Worm (Caenorhabditis elegans): Measurements from ENCODE around the gene Y56A3A.30.

Gene Y56A3A.30

ce11 chrIII:11951111-11951510, 27.8 kb downstream of the Y56A3A.30 start:
- TF ChIP-seq syd-9 (tag; optimal IDR thresholded peaks at IDR 0.05): no peak
- no peak for TF ChIP-seq fkh-10 (GFP tag; optimal IDR thresholded peaks at IDR 0.05)
- TF ChIP-seq ceh-6 (GFP tag; optimal IDR thresholded peaks at IDR 0.05): no peak
- TF ChIP-seq ceh-9 (tag; optimal IDR thresholded peaks at IDR 0.05): no peak
- no peak for TF ChIP-seq tbx-2 (tag; optimal IDR thresholded peaks at IDR 0.05)
- TF ChIP-seq npax-4 (tag; optimal IDR thresholded peaks at IDR 0.05): no peak
- no peak for TF ChIP-seq nhr-11 (tag; optimal IDR thresholded peaks at IDR 0.05)
- TF ChIP-seq mec-3 (tag; optimal IDR thresholded peaks at IDR 0.05; ENCODE audit: borderline replicate concordance): no peak
- TF ChIP-seq unc-42 (tag; optimal IDR thresholded peaks at IDR 0.05): no peak
- TF ChIP-seq T23F11.4 (GFP tag; optimal IDR thresholded peaks at IDR 0.05): no peak
- TF ChIP-seq ceh-18 (tag; optimal IDR thresholded peaks at IDR 0.05): no peak

- no peak for TF ChIP-seq sox-4 (tag; optimal IDR thresholded peaks at IDR 0.05)
- no peak for TF ChIP-seq ceh-14 (tag; optimal IDR thresholded peaks at IDR 0.05)
- no peak for TF ChIP-seq fax-1 (tag; optimal IDR thresholded peaks at IDR 0.05)
- TF ChIP-seq unc-55 (GFP tag; optimal IDR thresholded peaks at IDR 0.05): no peak
- no peak for TF ChIP-seq dve-1 (tag; optimal IDR thresholded peaks at IDR 0.05)
- no peak for TF ChIP-seq ceh-34 (tag; optimal IDR thresholded peaks at IDR 0.05)
- no peak for TF ChIP-seq ceh-45 (GFP tag; IDR thresholded peaks at IDR 0.05)
- no peak for TF ChIP-seq tbx-2 (tag; optimal IDR thresholded peaks at IDR 0.05)
- no peak for TF ChIP-seq unc-86 (tag; optimal IDR thresholded peaks at IDR 0.05)
- TF ChIP-seq F13H6.1 (tag; optimal IDR thresholded peaks at IDR 0.05): no peak
- TF ChIP-seq ceh-9 (tag; optimal IDR thresholded peaks at IDR 0.05): no peak
- TF ChIP-seq pqm-1 (tag; optimal IDR thresholded peaks at IDR 0.05): no peak
- no peak for TF ChIP-seq tbx-7 (tag; optimal IDR thresholded peaks at IDR 0.05)
- TF ChIP-seq fkh-10 (GFP tag; optimal IDR thresholded peaks at IDR 0.05): no peak
- TF ChIP-seq hlh-15 (tag; optimal IDR thresholded peaks at IDR 0.05): no peak
- no peak for TF ChIP-seq ceh-22 (tag; optimal IDR thresholded peaks at IDR 0.05)
- TF ChIP-seq pha-4 (tag; optimal IDR thresholded peaks at IDR 0.05): no peak
- TF ChIP-seq zip-5 (tag; optimal IDR thresholded peaks at IDR 0.05): no peak
Measured at ce11 chrIII:11949276-11949879, 29.5 kb downstream of the Y56A3A.30 start.

- TF ChIP-seq hlh-15 (tag; optimal IDR thresholded peaks at IDR 0.05) (no peak), rnt-1 (tag; optimal IDR thresholded peaks at IDR 0.05) (no peak), mec-3 (tag; optimal IDR thresholded peaks at IDR 0.05; ENCODE audit: borderline replicate concordance) (no peak), Y22D7AL.16 (tag; optimal IDR thresholded peaks at IDR 0.05) (no peak), che-1 (tag; optimal IDR thresholded peaks at IDR 0.05) (no peak), fax-1 (tag; optimal IDR thresholded peaks at IDR 0.05) (no peak), pat-9 (tag; optimal IDR thresholded peaks at IDR 0.05) (no peak), pha-2 (tag; optimal IDR thresholded peaks at IDR 0.05) (no peak), ceh-45 (GFP tag; IDR thresholded peaks at IDR 0.05) (no peak), pha-4 (tag; optimal IDR thresholded peaks at IDR 0.05) (no peak), syd-9 (tag; optimal IDR thresholded peaks at IDR 0.05) (no peak), ahr-1 (tag; optimal IDR thresholded peaks at IDR 0.05) (no peak), elt-4 (tag; optimal IDR thresholded peaks at IDR 0.05) (no peak), unc-55 (GFP tag; optimal IDR thresholded peaks at IDR 0.05) (no peak), nhr-232 (tag; optimal IDR thresholded peaks at IDR 0.05) (no peak), hlh-6 (tag; optimal IDR thresholded peaks at IDR 0.05) (no peak), fkh-6 (tag; optimal IDR thresholded peaks at IDR 0.05) (no peak), pros-1 (tag; optimal IDR thresholded peaks at IDR 0.05) (no peak), unc-3 (GFP tag; conservative IDR thresholded peaks at IDR 0.05) (no peak), unc-3 (tag; optimal IDR thresholded peaks at IDR 0.05) (no peak)
Measured at ce11 chrIII:11948437-11948836, 30.4 kb downstream of the Y56A3A.30 start.

Data from whole organism, late embryonic.